Fruit fly (Drosophila melanogaster) whole organism, embryonic: ENCODE results near the gene Tom40.
A peak's percentile ranks its signal among the peaks of the same experiment; 100 is the strongest.

Experiments
- Aef1 ChIP-seq: fragments of 200-800 bp; sonication (Bioruptor generic); IDR thresholded peaks from 3 replicates; pipeline ENCODE4 v1.3.6; 2022; ENCODE audit warnings: missing biosample characterization, missing genetic modification characterization
- Asciz ChIP-seq: fragments of 200-800 bp; sonication (Bioruptor generic); optimal IDR thresholded peaks from 2 replicates; lab custom pipeline; 2017; ENCODE audit warnings: missing biosample characterization, mild to moderate bottlenecking, missing genetic modification characterization, missing genetic modification reagents
- CG10979 ChIP-seq: fragments of 200-800 bp; sonication (Bioruptor generic); optimal IDR thresholded peaks from 2 replicates; lab custom pipeline; 2018; ENCODE audit warnings: missing biosample characterization, mild to moderate bottlenecking, missing genetic modification characterization, moderate library complexity
- CG11560 ChIP-seq: fragments of 200-800 bp; sonication (Bioruptor generic); IDR thresholded peaks from 3 replicates; pipeline ENCODE4 v1.3.6; 2022; ENCODE audit warnings: missing biosample characterization, missing genetic modification characterization
- CG14965 ChIP-seq: fragments of 200-800 bp; sonication (Bioruptor generic); optimal IDR thresholded peaks from 2 replicates; lab custom pipeline; 2016; ENCODE audit warnings: missing biosample characterization, missing genetic modification characterization, borderline replicate concordance
- CG15479 ChIP-seq: fragments of 200-800 bp; sonication (Bioruptor generic); optimal IDR thresholded peaks from 3 replicates; lab custom pipeline; 2019; ENCODE audit warnings: missing biosample characterization, mild to moderate bottlenecking, missing genetic modification characterization, moderate library complexity
- CG17912 ChIP-seq: fragments of 200-800 bp; sonication (Bioruptor generic); optimal IDR thresholded peaks from 2 replicates; lab custom pipeline; 2018; ENCODE audit warnings: missing biosample characterization, mild to moderate bottlenecking, missing genetic modification characterization
- CG1792 ChIP-seq: fragments of 200-800 bp; sonication (Bioruptor generic); optimal IDR thresholded peaks from 2 replicates; lab custom pipeline; 2016; ENCODE audit warnings: missing biosample characterization, missing genetic modification characterization
- CG2199 ChIP-seq: fragments of 200-800 bp; sonication (Bioruptor generic); IDR thresholded peaks from 3 replicates; pipeline ENCODE4 v1.3.6; 2022; ENCODE audit warnings: missing biosample characterization, missing genetic modification characterization
- CG3163 ChIP-seq: fragments of 200-800 bp; sonication (Bioruptor generic); optimal IDR thresholded peaks from 3 replicates; lab custom pipeline; 2016; ENCODE audit warnings: missing biosample characterization, missing genetic modification characterization
- CG32532 ChIP-seq: fragments of 200-800 bp; sonication (Bioruptor generic); IDR thresholded peaks from 2 replicates; pipeline ENCODE4 v1.3.6; 2022; ENCODE audit warnings: missing biosample characterization, missing genetic modification characterization
- CG4360 ChIP-seq: fragments of 200-800 bp; sonication (Bioruptor generic); IDR thresholded peaks from 2 replicates; pipeline ENCODE4 v1.3.6; 2022; ENCODE audit warnings: missing biosample characterization, missing genetic modification characterization
- CG7372 ChIP-seq: fragments of 200-800 bp; sonication (Bioruptor generic); IDR thresholded peaks from 2 replicates; pipeline ENCODE4 v1.3.6; 2022; ENCODE audit warnings: missing biosample characterization, missing genetic modification characterization
- CG7987 ChIP-seq: fragments of 200-800 bp; sonication (Bioruptor generic); optimal IDR thresholded peaks from 2 replicates; lab custom pipeline; 2018; ENCODE audit warnings: missing biosample characterization, mild to moderate bottlenecking, missing genetic modification characterization, moderate library complexity
- CG8290 ChIP-seq, 3 experiments: fragments of 200-800 bp; sonication (Bioruptor generic); optimal IDR thresholded peaks; 2 replicates each; lab custom pipeline; 2016 to 2019; ENCODE audit warnings: missing biosample characterization in 3 of 3, missing genetic modification characterization in 3 of 3, mild to moderate bottlenecking in 2 of 3, moderate library complexity in 1 of 3
- CG9437 ChIP-seq: fragments of 200-800 bp; sonication (Bioruptor generic); optimal IDR thresholded peaks from 2 replicates; lab custom pipeline; 2018; ENCODE audit warnings: missing biosample characterization, mild to moderate bottlenecking, missing genetic modification characterization
- CG9932 ChIP-seq: fragments of 200-800 bp; sonication (Bioruptor generic); IDR thresholded peaks from 2 replicates; pipeline ENCODE4 v1.3.6; 2022; ENCODE audit warnings: missing biosample characterization, missing genetic modification characterization
- HLHmδ ChIP-seq: fragments of 200-800 bp; sonication (Bioruptor generic); optimal IDR thresholded peaks from 2 replicates; lab custom pipeline; 2018; ENCODE audit warnings: missing biosample characterization, mild to moderate bottlenecking, missing genetic modification characterization, moderate library complexity
- Hr3 ChIP-seq: fragments of 200-800 bp; sonication (Bioruptor generic); optimal IDR thresholded peaks from 3 replicates; lab custom pipeline; 2016; ENCODE audit warnings: missing biosample characterization, missing genetic modification characterization
- Hr78 ChIP-seq, 2 experiments: fragments of 200-800 bp in 1 of 2; fragments of >200 bp in 1 of 2; sonication (Bioruptor generic) in 1 of 2; optimal IDR thresholded peaks; 2 replicates each; lab custom pipeline; 2017 to 2019; ENCODE audit warnings: missing biosample characterization in 2 of 2, missing genetic modification characterization in 2 of 2, mild to moderate bottlenecking in 1 of 2, moderate library complexity in 1 of 2
- Lim3 ChIP-seq: fragments of 200-800 bp; sonication (Bioruptor generic); IDR thresholded peaks from 2 replicates; pipeline ENCODE4 v1.3.6; 2022; ENCODE audit warnings: missing biosample characterization, missing genetic modification characterization
- Lpt ChIP-seq: fragments of >200 bp; optimal IDR thresholded peaks from 2 replicates; lab custom pipeline; 2018; ENCODE audit warnings: missing biosample characterization, missing genetic modification characterization
- MTF-1 ChIP-seq: fragments of 200-800 bp; sonication (Bioruptor generic); optimal IDR thresholded peaks from 2 replicates; lab custom pipeline; 2018; ENCODE audit warnings: missing biosample characterization, mild to moderate bottlenecking, missing genetic modification characterization, borderline replicate concordance
- Med ChIP-seq: fragments of 200-800 bp; sonication (Bioruptor generic); peaks from one replicate; lab custom pipeline; 2016; ENCODE audit warnings: missing biosample characterization, missing genetic modification characterization, mild to moderate bottlenecking, inconsistent platforms, moderate library complexity
- Myb ChIP-seq: fragments of 200-800 bp; sonication (Bioruptor generic); optimal IDR thresholded peaks from 2 replicates; lab custom pipeline; 2016; ENCODE audit warnings: missing biosample characterization, missing genetic modification characterization
- Pdp1 ChIP-seq, 2 experiments: fragments of 200-800 bp; sonication (Bioruptor generic); optimal IDR thresholded peaks; 3 replicates each; lab custom pipeline; 2016; ENCODE audit warnings: missing biosample characterization in 2 of 2, missing genetic modification characterization in 2 of 2, mild to moderate bottlenecking in 1 of 2, moderate library complexity in 1 of 2
- Rfx ChIP-seq: fragments of 200-800 bp; sonication (Bioruptor generic); IDR thresholded peaks from 2 replicates; pipeline ENCODE4 v1.3.6; 2022; ENCODE audit warnings: missing biosample characterization, missing genetic modification characterization
- Trl ChIP-seq, 3 experiments: fragments of >200 bp in 2 of 3; fragments of 200-800 bp in 1 of 3; sonication (Bioruptor generic) in 1 of 3; optimal IDR thresholded peaks; 2 replicates in 1 of 3; 3 replicates in 2 of 3; lab custom pipeline; 2016 to 2017; ENCODE audit warnings: missing biosample characterization in 1 of 3, missing genetic modification characterization in 1 of 3
- al ChIP-seq: fragments of 200-800 bp; sonication (Bioruptor generic); IDR thresholded peaks from 2 replicates; pipeline ENCODE4 v1.3.6; 2022; ENCODE audit warnings: missing biosample characterization, missing genetic modification characterization
- cg ChIP-seq: fragments of 200-800 bp; sonication (Bioruptor generic); optimal IDR thresholded peaks from 3 replicates; lab custom pipeline; 2019; ENCODE audit warnings: missing biosample characterization, mild to moderate bottlenecking, missing genetic modification characterization, moderate library complexity
- chinmo ChIP-seq: fragments of 200-800 bp; sonication (Bioruptor generic); IDR thresholded peaks from 4 replicates; pipeline ENCODE4 v1.3.6; 2022; ENCODE audit warnings: missing biosample characterization, missing genetic modification characterization; ENCODE audit not compliant: partially characterized antibody
- cwo ChIP-seq: fragments of 200-800 bp; sonication (Bioruptor generic); optimal IDR thresholded peaks from 3 replicates; lab custom pipeline; 2017; ENCODE audit warnings: missing biosample characterization, missing genetic modification characterization, mild to moderate bottlenecking, moderate library complexity, missing genetic modification reagents
- dysf ChIP-seq: fragments of 200-800 bp; sonication (Bioruptor generic); IDR thresholded peaks from 3 replicates; pipeline ENCODE4 v1.3.6; 2022; ENCODE audit warnings: missing biosample characterization, missing genetic modification characterization
- exex ChIP-seq: fragments of 200-800 bp; sonication (Bioruptor generic); optimal IDR thresholded peaks from 4 replicates; lab custom pipeline; 2018; ENCODE audit warnings: missing biosample characterization, mild to moderate bottlenecking, missing genetic modification characterization, moderate library complexity
- gce ChIP-seq: fragments of 200-800 bp; sonication (Bioruptor generic); IDR thresholded peaks from 3 replicates; pipeline ENCODE4 v1.3.6; 2022; ENCODE audit warnings: missing biosample characterization, missing genetic modification characterization
- grau ChIP-seq: fragments of 200-800 bp; optimal IDR thresholded peaks from 3 replicates; lab custom pipeline; 2019; ENCODE audit warnings: missing biosample characterization, mild to moderate bottlenecking, missing genetic modification characterization, moderate library complexity
- insv ChIP-seq, 2 experiments: fragments of 200-800 bp; sonication (Bioruptor generic); optimal IDR thresholded peaks; 3 replicates each; lab custom pipeline; 2016 to 2018; ENCODE audit warnings: missing biosample characterization in 2 of 2, missing genetic modification characterization in 2 of 2
- nom ChIP-seq: fragments of 200-800 bp; sonication (Bioruptor generic); optimal IDR thresholded peaks from 2 replicates; lab custom pipeline; 2017; ENCODE audit warnings: missing biosample characterization, missing genetic modification characterization, mild to moderate bottlenecking, moderate library complexity, missing genetic modification reagents
- phol ChIP-seq: fragments of 200-800 bp; sonication (Bioruptor generic); optimal IDR thresholded peaks from 3 replicates; lab custom pipeline; 2018; ENCODE audit warnings: missing biosample characterization, mild to moderate bottlenecking, missing genetic modification characterization, moderate library complexity
- repo ChIP-seq: fragments of 200-800 bp; sonication (Bioruptor generic); optimal IDR thresholded peaks from 2 replicates; lab custom pipeline; 2016; ENCODE audit warnings: missing biosample characterization, missing genetic modification characterization
- rib ChIP-seq: fragments of 200-800 bp; sonication (Bioruptor generic); IDR thresholded peaks from 2 replicates; pipeline ENCODE4 v1.3.6; 2022; ENCODE audit warnings: missing biosample characterization, missing genetic modification characterization
- row ChIP-seq: fragments of 200-800 bp; sonication (Bioruptor generic); IDR thresholded peaks from 3 replicates; pipeline ENCODE4 v1.3.6; 2022; ENCODE audit warnings: missing biosample characterization, missing genetic modification characterization
- sim ChIP-seq: fragments of 200-800 bp; sonication (Bioruptor generic); IDR thresholded peaks from 2 replicates; pipeline ENCODE4 v1.3.6; 2022; ENCODE audit warnings: missing biosample characterization, missing genetic modification characterization
- so ChIP-seq: fragments of 200-800 bp; sonication (Bioruptor generic); IDR thresholded peaks from 3 replicates; pipeline ENCODE4 v1.3.6; 2022; ENCODE audit warnings: missing biosample characterization, missing genetic modification characterization
- vvl ChIP-seq: fragments of 200-800 bp; sonication (Bioruptor generic); IDR thresholded peaks from 2 replicates; pipeline ENCODE4 v1.3.6; 2022; ENCODE audit warnings: missing biosample characterization, missing genetic modification characterization
- z ChIP-seq: fragments of 200-800 bp; sonication (Bioruptor generic); IDR thresholded peaks from 3 replicates; pipeline ENCODE4 v1.3.6; 2022; ENCODE audit warnings: missing biosample characterization, missing genetic modification characterization
- zfh1 ChIP-seq: fragments of 200-800 bp; sonication (Bioruptor generic); IDR thresholded peaks from 3 replicates; pipeline ENCODE4 v1.3.6; 2022; ENCODE audit warnings: missing biosample characterization, missing genetic modification characterization

Gene Tom40

DNA sequence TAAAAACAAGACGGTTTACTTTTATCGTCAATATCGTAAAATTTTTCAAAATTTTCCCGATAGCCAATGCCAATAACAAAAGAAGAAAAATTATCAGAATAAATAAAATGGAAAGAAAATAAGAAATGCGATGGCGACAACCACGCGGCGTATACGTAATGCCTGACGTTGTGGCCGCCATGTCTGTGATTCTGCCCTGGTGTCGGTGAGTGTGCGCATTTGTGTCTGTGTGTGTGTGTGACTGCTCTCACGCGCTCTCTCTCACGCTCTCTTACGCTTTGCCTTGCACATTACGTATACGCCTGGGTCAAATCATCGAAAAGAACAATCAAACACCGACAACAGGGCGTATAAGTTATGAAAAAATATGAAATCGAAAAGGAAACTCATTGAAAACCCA lies 41.8 kb upstream of the Tom40 start:
- no peak for TF ChIP-seq insv (GFP tag; optimal IDR thresholded peaks at IDR 0.05; lab: Kevin White, UChicago)
- peak; percentile 12 for TF ChIP-seq grau (tag; lab: Kevin White, UChicago)
- peak; percentile 78 to 87 for TF ChIP-seq Trl (optimal IDR thresholded peaks at IDR 0.05; lab: Kevin White, UChicago)
- TF ChIP-seq Trl (GFP tag; optimal IDR thresholded peaks at IDR 0.05; lab: Kevin White, UChicago) = no peak
- TF ChIP-seq CG7987 (GFP tag; lab: Kevin White, UChicago) = no peak
- TF ChIP-seq CG1792 (GFP tag; lab: Kevin White, UChicago) = no peak
- TF ChIP-seq dysf = no peak
- peak; percentile 69 for TF ChIP-seq cg (GFP tag; lab: Kevin White, UChicago)
- no peak for TF ChIP-seq Myb (GFP tag; lab: Kevin White, UChicago)
- TF ChIP-seq CG10979 = peak; percentile 24
- peak; percentile 5; the same call in 1 of the 2 replicates for TF ChIP-seq Rfx (GFP tag; lab: Robert Waterston, UW)
- no peak for TF ChIP-seq CG17912 (GFP tag; lab: Kevin White, UChicago)
- peak; percentile 92 for TF ChIP-seq CG7372
- TF ChIP-seq CG2199 = 0 out of 3 replicates have a peak, but pooled peaks have one; percentile 30
- peak in 1 of 2 experiments; percentile 89 for TF ChIP-seq Pdp1 (GFP tag; optimal IDR thresholded peaks at IDR 0.05; lab: Kevin White, UChicago)
- TF ChIP-seq Hr78 (GFP tag; optimal IDR thresholded peaks at IDR 0.05; lab: Kevin White, UChicago) = peak in 1 of 2 experiments; percentile 11
- TF ChIP-seq so (GFP tag; lab: Robert Waterston, UW) = 0 out of 3 replicates have a peak, but pooled peaks have one; percentile 38
- TF ChIP-seq CG8290 (GFP tag; optimal IDR thresholded peaks at IDR 0.05; lab: Kevin White, UChicago) = no peak
- TF ChIP-seq CG8290 (tag; optimal IDR thresholded peaks at IDR 0.05; lab: Kevin White, UChicago) = peak in 1 of 2 experiments; percentile 35
- no peak for TF ChIP-seq z (GFP tag; lab: Robert Waterston, UW)
- no peak for TF ChIP-seq CG9932
- TF ChIP-seq CG9437 (GFP tag; lab: Kevin White, UChicago) = peak; percentile 68
- TF ChIP-seq CG32532 (GFP tag; lab: Robert Waterston, UW) = peak; percentile 27; the same call in 1 of the 2 replicates
- TF ChIP-seq rib (GFP tag; lab: Robert Waterston, UW) = 0 out of 2 replicates have a peak, but pooled peaks have one; percentile 26
- TF ChIP-seq CG4360 = 0 out of 2 replicates have a peak, but pooled peaks have one; percentile 33
- peak; percentile 25; the same call in 1 of the 2 replicates for TF ChIP-seq vvl (GFP tag; lab: Robert Waterston, UW)
- peak; percentile 69 for TF ChIP-seq CG3163 (GFP tag; lab: Kevin White, UChicago)
- peak; percentile 66; the same call in 1 of the 4 replicates for TF ChIP-seq chinmo (GFP tag; lab: Robert Waterston, UW)
- TF ChIP-seq MTF-1 (GFP tag; lab: Kevin White, UChicago) = peak; percentile 22
- 0 out of 2 replicates have a peak, but pooled peaks have one; percentile 9 for TF ChIP-seq sim (GFP tag; lab: Robert Waterston, UW)
- TF ChIP-seq Med (GFP tag; lab: Kevin White, UChicago) = peak; percentile 70
- peak; percentile 33 for TF ChIP-seq phol
- peak; percentile 56 for TF ChIP-seq HLHmδ (GFP tag; lab: Kevin White, UChicago)
- peak; percentile 31; the same call in 1 of the 3 replicates for TF ChIP-seq gce
- TF ChIP-seq Asciz (GFP tag; lab: Kevin White, UChicago) = peak; percentile 14
- peak; percentile 49 for TF ChIP-seq nom (GFP tag; lab: Kevin White, UChicago)
- TF ChIP-seq zfh1 (GFP tag; lab: Robert Waterston, UW) = 0 out of 3 replicates have a peak, but pooled peaks have one; percentile 11

DNA sequence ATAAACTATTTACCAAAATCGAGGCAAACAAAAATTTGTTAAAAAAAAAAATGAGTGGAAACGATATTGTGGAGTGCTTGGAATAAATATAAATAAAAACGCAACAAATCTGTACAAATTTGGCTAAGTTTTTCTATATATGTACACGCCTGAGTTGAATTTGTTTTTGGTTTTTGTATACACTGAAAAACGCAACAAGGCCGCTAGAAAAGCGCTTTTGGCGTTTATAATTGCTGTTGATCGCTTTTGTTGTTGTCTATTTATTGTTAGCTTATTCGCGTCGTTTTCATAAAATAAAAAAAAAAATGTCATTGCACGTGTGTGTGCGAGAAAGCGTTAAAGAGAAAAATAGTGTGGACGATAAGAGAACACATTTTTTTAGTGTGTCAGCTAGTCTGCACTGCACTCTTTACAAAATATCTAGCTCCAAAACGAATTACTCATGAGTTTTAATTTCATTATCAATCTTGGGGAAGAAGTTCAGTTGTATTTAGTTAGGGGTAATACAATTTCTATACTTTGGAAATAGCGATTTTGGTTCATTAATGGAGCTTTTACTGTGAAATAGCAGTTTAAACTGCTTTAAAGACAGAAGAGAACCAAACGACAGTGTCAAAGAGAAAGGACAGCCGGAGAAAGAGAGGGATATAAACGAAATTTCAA lies 41.2 kb upstream of the Tom40 start:
- TF ChIP-seq chinmo (GFP tag; lab: Robert Waterston, UW) = peak; percentile 55; the same call in 1 of the 4 replicates
- TF ChIP-seq repo (GFP tag; lab: Kevin White, UChicago) = no peak
- peak; percentile 63 to 85 for TF ChIP-seq Trl (optimal IDR thresholded peaks at IDR 0.05; lab: Kevin White, UChicago)
- no peak for TF ChIP-seq Trl (GFP tag; optimal IDR thresholded peaks at IDR 0.05; lab: Kevin White, UChicago)
- TF ChIP-seq al (GFP tag; lab: Robert Waterston, UW) = no peak
- TF ChIP-seq exex (tag; lab: Kevin White, UChicago) = peak; percentile 42
- peak; percentile 25; the same call in 1 of the 3 replicates for TF ChIP-seq row
- 0 out of 3 replicates have a peak, but pooled peaks have one; percentile 12 for TF ChIP-seq CG2199
- TF ChIP-seq CG15479 (GFP tag; lab: Kevin White, UChicago) = no peak
- no peak for TF ChIP-seq Hr3 (GFP tag; lab: Kevin White, UChicago)
- TF ChIP-seq Lpt = no peak
- TF ChIP-seq CG11560 (tag; lab: Robert Waterston, UW) = no peak
- TF ChIP-seq Lim3 = no peak
- peak; percentile 22 for TF ChIP-seq cwo (GFP tag; lab: Kevin White, UChicago)
- peak; percentile 17; the same call in 1 of the 3 replicates for TF ChIP-seq Aef1 (GFP tag; lab: Robert Waterston, UW)
- no peak for TF ChIP-seq CG14965 (GFP tag; lab: Kevin White, UChicago)
